Fruit fly (Drosophila melanogaster) whole organism: ENCODE measurements around the gene cpb.

Source experiments
- CG8478 ChIP-seq: fragments of >200 bp; optimal IDR thresholded peaks from 2 replicates; lab custom pipeline; 2018; ENCODE audit warnings: inconsistent platforms
- EcR ChIP-seq, 2 experiments: fragments of >200 bp; optimal IDR thresholded peaks; 2 replicates each; lab custom pipeline; 2017; ENCODE audit warnings: missing biosample characterization in 2 of 2, missing genetic modification characterization in 2 of 2, missing genetic modification reagents in 2 of 2
- pan ChIP-seq: fragments of >200 bp; optimal IDR thresholded peaks from 2 replicates; lab custom pipeline; 2017
- psq ChIP-seq: fragments of >200 bp; optimal IDR thresholded peaks from 2 replicates; lab custom pipeline; 2017

DNA sequence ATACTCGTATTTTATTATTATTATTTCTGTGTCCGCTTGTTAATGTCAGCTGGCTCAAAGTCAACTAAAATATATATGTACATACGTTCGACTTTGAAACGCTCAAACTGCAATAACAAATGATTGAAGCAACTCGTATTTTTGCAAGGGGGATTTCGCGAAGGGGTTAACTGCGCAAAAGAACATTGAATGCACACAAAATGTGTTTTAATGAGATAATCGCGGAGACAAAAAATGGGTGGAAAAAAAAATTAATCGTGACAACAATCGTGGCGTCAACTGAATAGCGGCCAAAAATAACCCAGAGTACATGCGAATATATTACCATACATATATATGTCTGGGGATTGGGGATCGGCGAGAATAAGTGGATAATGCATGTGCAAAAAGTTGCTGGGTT is 38.8 kb upstream of the cpb start:
- no peak for TF ChIP-seq EcR (GFP tag; optimal IDR thresholded peaks at IDR 0.05; lab: Kevin White, UChicago)
- no peak for TF ChIP-seq psq (lab: Kevin White, UChicago)
- TF ChIP-seq CG8478 (lab: Kevin White, UChicago), result no peak
- no peak for TF ChIP-seq pan (lab: Kevin White, UChicago)
